Fruit fly (Drosophila melanogaster): ENCODE data around the gene oaf.

- no peak for TF ChIP-seq dmrt93B (GFP tag; optimal IDR thresholded peaks at IDR 0.05)
- no peak for TF ChIP-seq fru (GFP tag; optimal IDR thresholded peaks at IDR 0.05)
- TF ChIP-seq h (GFP tag; optimal IDR thresholded peaks at IDR 0.05) = no peak
Measured at dm6 chr2L:2450723-2451379, 41.9 kb upstream of the oaf start.

All from whole organism, wandering third instar larva.